Fruit fly (Drosophila melanogaster) S2 (cell line): ENCODE measurements around the gene CG33110.

Experiments
- CG8478 ChIP-seq: fragments of >200 bp; optimal IDR thresholded peaks from 2 replicates; lab custom pipeline; 2018
- CTCF ChIP-seq, 2 experiments: fragments of >200 bp; optimal IDR thresholded peaks; 2 replicates each; lab custom pipeline; 2018

DNA sequence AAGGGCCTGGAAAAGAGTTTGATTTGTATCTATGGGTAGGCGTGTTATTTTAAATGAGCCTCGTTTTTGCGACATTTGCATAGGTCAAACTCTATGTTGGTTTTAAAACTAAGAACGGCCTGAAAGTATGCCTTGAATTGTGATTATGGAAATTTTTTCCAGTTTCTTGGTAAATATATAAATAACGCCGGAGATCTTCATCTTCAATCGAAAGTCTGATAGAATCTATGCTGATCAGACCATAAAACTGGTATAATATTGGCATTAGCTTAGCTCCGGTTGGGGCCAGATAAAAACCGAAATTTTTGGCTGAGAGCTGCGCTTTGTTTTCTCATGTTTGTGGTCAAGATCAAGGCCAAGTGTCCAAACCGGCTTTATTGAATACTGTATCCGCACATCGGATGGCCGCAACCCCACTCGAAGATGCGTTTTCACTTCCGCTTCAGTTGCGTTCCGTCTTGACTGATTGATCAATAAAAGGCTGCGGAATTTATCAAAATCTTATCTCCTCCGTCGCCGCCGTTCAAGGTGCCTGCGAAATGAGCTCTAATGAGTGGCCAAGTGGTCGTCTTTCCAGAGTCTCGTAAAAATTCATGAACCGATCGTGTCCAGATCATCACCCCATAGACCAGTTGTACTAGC, 12.8 kb upstream of the CG33110 start:
- TF ChIP-seq CG8478 (lab: Kevin White, UChicago) (no peak), CTCF (optimal IDR thresholded peaks at IDR 0.05; lab: Kevin White, UChicago) (no peak)
